Worm (Caenorhabditis elegans) whole organism, young adult: Measurements from ENCODE around the gene sec-15.

Experiments
- B0019.2 ChIP-seq: fragments of 200-800 bp; sonication (Bioruptor generic); conservative IDR thresholded peaks from 2 replicates; pipeline ENCODE4 v1.3.6; 2022; ENCODE audit warnings: missing genetic modification reagents, missing genetic modification characterization, missing compliant biosample characterization
- C17E4.6 ChIP-seq: fragments of 200-800 bp; sonication (Bioruptor generic); IDR thresholded peaks from 2 replicates; pipeline ENCODE4 v1.3.6; 2022; ENCODE audit warnings: missing genetic modification reagents, missing genetic modification characterization, missing compliant biosample characterization
- F22D6.2 ChIP-seq: sonication (generic microtip); optimal IDR thresholded peaks from 2 replicates; lab custom pipeline; 2016; ENCODE audit warnings: mild to moderate bottlenecking, missing genetic modification characterization, missing compliant biosample characterization
- F49E8.2 ChIP-seq: sonication (generic microtip); optimal IDR thresholded peaks from 3 replicates; lab custom pipeline; 2017; ENCODE audit warnings: missing genetic modification characterization, mild to moderate bottlenecking, missing compliant biosample characterization, antibody characterized with exemption, moderate library complexity; ENCODE audit not compliant: insufficient read depth
- Y56A3A.18 ChIP-seq: fragments of 200-800 bp; sonication (Bioruptor generic); IDR thresholded peaks from 2 replicates; pipeline ENCODE4 v1.3.6; 2022; ENCODE audit warnings: missing genetic modification reagents, missing genetic modification characterization, missing compliant biosample characterization
- ZK185.1 ChIP-seq: sonication (generic microtip); optimal IDR thresholded peaks from 2 replicates; lab custom pipeline; 2016; ENCODE audit warnings: mild to moderate bottlenecking, missing genetic modification characterization, missing compliant biosample characterization; ENCODE audit not compliant: poor library complexity, severe bottlenecking
- atf-7 ChIP-seq: sonication (generic microtip); optimal IDR thresholded peaks from 2 replicates; lab custom pipeline; 2017; ENCODE audit warnings: mild to moderate bottlenecking, missing genetic modification characterization, missing compliant biosample characterization
- athp-1 ChIP-seq: sonication (generic microtip); optimal IDR thresholded peaks from 2 replicates; lab custom pipeline; 2017; ENCODE audit warnings: mild to moderate bottlenecking, missing genetic modification characterization, missing compliant biosample characterization
- bed-1 ChIP-seq: fragments of 200-800 bp; sonication (Bioruptor generic); IDR thresholded peaks from 2 replicates; pipeline ENCODE4 v1.3.6; 2022; ENCODE audit warnings: missing genetic modification reagents, missing genetic modification characterization, missing compliant biosample characterization
- ceh-100 ChIP-seq: fragments of 200-800 bp; sonication (Bioruptor generic); IDR thresholded peaks from 2 replicates; pipeline ENCODE4 v1.3.6; 2022; ENCODE audit warnings: missing genetic modification reagents, missing genetic modification characterization, missing compliant biosample characterization
- ceh-27 ChIP-seq: fragments of 200-800 bp; sonication (Bioruptor generic); optimal IDR thresholded peaks from 2 replicates; lab custom pipeline; 2018; ENCODE audit warnings: mild to moderate bottlenecking, missing genetic modification characterization, moderate library complexity, missing compliant biosample characterization
- chd-7 ChIP-seq: sonication (generic microtip); optimal IDR thresholded peaks from 2 replicates; lab custom pipeline; 2016; ENCODE audit warnings: mild to moderate bottlenecking, missing genetic modification characterization, moderate library complexity, missing compliant biosample characterization
- dpl-1 ChIP-seq: fragments of 150-350 bp; optimal IDR thresholded peaks from 2 replicates; lab custom pipeline; 2014; ENCODE audit warnings: missing biosample characterization, missing genetic modification reagents, missing genetic modification characterization
- efl-1 ChIP-seq: fragments of 150-350 bp; optimal IDR thresholded peaks from 2 replicates; lab custom pipeline; 2014; ENCODE audit warnings: missing biosample characterization, missing genetic modification reagents, missing genetic modification characterization
- egl-44 ChIP-seq: fragments of 200-800 bp; sonication (Bioruptor generic); IDR thresholded peaks from 2 replicates; pipeline ENCODE4 v1.3.6; 2022; ENCODE audit warnings: missing genetic modification reagents, missing genetic modification characterization, missing compliant biosample characterization
- egrh-3 ChIP-seq: fragments of 200-800 bp; sonication (Bioruptor generic); IDR thresholded peaks from 2 replicates; pipeline ENCODE4 v1.3.6; 2022; ENCODE audit warnings: missing genetic modification reagents, missing genetic modification characterization, missing compliant biosample characterization
- him-1 ChIP-seq: sonication (generic microtip); optimal IDR thresholded peaks from 2 replicates; lab custom pipeline; 2016; ENCODE audit warnings: missing genotype, missing genetic modification reagents, missing genetic modification characterization, missing compliant biosample characterization
- hlh-26 ChIP-seq: fragments of 200-800 bp; sonication (Bioruptor generic); conservative IDR thresholded peaks from 2 replicates; pipeline ENCODE4 v1.3.6; 2022; ENCODE audit warnings: missing genetic modification reagents, missing genetic modification characterization, missing compliant biosample characterization
- hmg-1.2 ChIP-seq: fragments of 200-800 bp; sonication (Bioruptor generic); IDR thresholded peaks from 2 replicates; pipeline ENCODE4 v1.3.6; 2022; ENCODE audit warnings: missing genetic modification reagents, missing genetic modification characterization, missing compliant biosample characterization
- lin-54 ChIP-seq: fragments of 200-800 bp; sonication (Bioruptor generic); optimal IDR thresholded peaks from 2 replicates; lab custom pipeline; 2018; ENCODE audit warnings: mild to moderate bottlenecking, missing genetic modification characterization, missing compliant biosample characterization
- lir-1 ChIP-seq: fragments of 200-800 bp; sonication (Bioruptor generic); conservative IDR thresholded peaks from 2 replicates; pipeline ENCODE4 v1.3.6; 2022; ENCODE audit warnings: missing genetic modification reagents, missing genetic modification characterization, missing compliant biosample characterization
- madf-3 ChIP-seq: fragments of 200-800 bp; sonication (Bioruptor generic); IDR thresholded peaks from 2 replicates; pipeline ENCODE4 v1.3.6; 2022; ENCODE audit warnings: missing genetic modification reagents, missing genetic modification characterization, missing compliant biosample characterization
- madf-6 ChIP-seq: fragments of 200-800 bp; sonication (Bioruptor generic); IDR thresholded peaks from 2 replicates; pipeline ENCODE4 v1.3.6; 2022; ENCODE audit warnings: missing genetic modification reagents, missing genetic modification characterization, missing compliant biosample characterization
- mxl-1 ChIP-seq: sonication (generic microtip); optimal IDR thresholded peaks from 2 replicates; lab custom pipeline; 2016; ENCODE audit warnings: missing genetic modification characterization, missing compliant biosample characterization
- nfya-1 ChIP-seq: sonication (generic microtip); optimal IDR thresholded peaks from 2 replicates; lab custom pipeline; 2017; ENCODE audit warnings: antibody characterized with exemption, missing compliant biosample characterization, missing genetic modification characterization, borderline replicate concordance; ENCODE audit not compliant: insufficient read depth
- rcor-1 ChIP-seq: fragments of 200-800 bp; sonication (Bioruptor generic); IDR thresholded peaks from 2 replicates; pipeline ENCODE4 v1.3.6; 2022; ENCODE audit warnings: missing genetic modification reagents, missing genetic modification characterization, missing compliant biosample characterization
- rec-8 ChIP-seq, 2 experiments: sonication (generic microtip); optimal IDR thresholded peaks; 2 replicates each; lab custom pipeline; 2016; ENCODE audit warnings: mild to moderate bottlenecking in 2 of 2, missing genetic modification characterization in 2 of 2, missing genetic modification reagents in 2 of 2, missing genotype in 2 of 2, missing biosample characterization in 1 of 2, missing compliant biosample characterization in 1 of 2, moderate library complexity in 1 of 2
- rpc-1 ChIP-seq, 2 experiments: fragments of 150-350 bp in 1 of 2; sonication (generic microtip) in 1 of 2; optimal IDR thresholded peaks; 2 replicates each; lab custom pipeline; 2014 to 2018; ENCODE audit warnings: missing biosample characterization in 1 of 2, missing genetic modification characterization in 1 of 2, missing genetic modification reagents in 1 of 2, missing genotype in 1 of 2
- snpc-4 ChIP-seq, 5 experiments: fragments of 150-350 bp in 1 of 5; sonication (generic microtip) in 4 of 5; optimal IDR thresholded peaks; 2 replicates each; lab custom pipeline; 2014 to 2018; ENCODE audit warnings: missing genetic modification characterization in 5 of 5, missing biosample characterization in 3 of 5, antibody characterized with exemption in 2 of 5, mild to moderate bottlenecking in 2 of 5, missing compliant biosample characterization in 2 of 5, missing genotype in 2 of 5, moderate library complexity in 2 of 5, missing genetic modification reagents in 1 of 5
- unc-62 ChIP-seq: fragments of 150-350 bp; optimal IDR thresholded peaks from 2 replicates; lab custom pipeline; 2014; ENCODE audit warnings: missing biosample characterization, missing genetic modification reagents, missing genetic modification characterization
- ztf-22 ChIP-seq: fragments of 200-800 bp; sonication (Bioruptor generic); optimal IDR thresholded peaks from 2 replicates; lab custom pipeline; 2018; ENCODE audit warnings: mild to moderate bottlenecking, missing genetic modification characterization, moderate library complexity, missing compliant biosample characterization
- ztf-26 ChIP-seq: sonication (generic microtip); optimal IDR thresholded peaks from 2 replicates; lab custom pipeline; 2017; ENCODE audit warnings: missing genetic modification characterization, missing compliant biosample characterization

sec-15 gene

ce11 chrX:8877162-8877561 is 41.6 kb upstream of the sec-15 start (continued):
- TF ChIP-seq him-1 (tag; lab: Kevin White, UChicago) (peak; percentile 82), Y56A3A.18 (0 out of 2 replicates have a peak, but pooled peaks have one; percentile 25), madf-3 (GFP tag; lab: Robert Waterston, UW) (no peak), mxl-1 (tag; lab: Kevin White, UChicago) (no peak), rpc-1 (optimal IDR thresholded peaks at IDR 0.05; lab: Kevin White, UChicago) (peak; percentile 75), rpc-1 (tag; optimal IDR thresholded peaks at IDR 0.05; lab: Kevin White, UChicago) (peak; percentile 89), rcor-1 (GFP tag; lab: Robert Waterston, UW) (no peak)

ce11 chrX:8875867-8876266 is 40.4 kb upstream of the sec-15 start:
- TF ChIP-seq unc-62 (GFP tag; lab: Kevin White, UChicago), result no peak
- no peak for TF ChIP-seq lin-54 (GFP tag; lab: Kevin White, UChicago)
- no peak for TF ChIP-seq nfya-1 (tag; lab: Kevin White, UChicago)
- no peak for TF ChIP-seq C17E4.6
- TF ChIP-seq bed-1 (GFP tag; lab: Robert Waterston, UW), result no peak
- no peak for TF ChIP-seq hlh-26 (GFP tag; lab: Robert Waterston, UW)
- TF ChIP-seq F22D6.2 (tag; lab: Kevin White, UChicago), result no peak
- TF ChIP-seq snpc-4 (GFP tag; optimal IDR thresholded peaks at IDR 0.05; lab: Kevin White, UChicago), result no peak
- no peak for TF ChIP-seq snpc-4 (tag; optimal IDR thresholded peaks at IDR 0.05; lab: Kevin White, UChicago)
- TF ChIP-seq ceh-27 (GFP tag; lab: Kevin White, UChicago), result no peak
- TF ChIP-seq B0019.2, result no peak
- TF ChIP-seq atf-7 (tag; lab: Kevin White, UChicago), result no peak
- TF ChIP-seq egl-44, result no peak
- TF ChIP-seq Y56A3A.18, result no peak

ce11 chrX:8874748-8875147 is 39.2 kb upstream of the sec-15 start, which contains the start of gene C06E2.1:
C06E2.1 (minus strand) TSS chrX:8874848.
- TF ChIP-seq lir-1, result no peak
- no peak for TF ChIP-seq chd-7
- TF ChIP-seq ZK185.1 (tag; lab: Kevin White, UChicago), result no peak
- no peak for TF ChIP-seq F22D6.2 (tag; lab: Kevin White, UChicago)
- no peak for TF ChIP-seq Y56A3A.18
- TF ChIP-seq C17E4.6, result no peak
- TF ChIP-seq rec-8 (tag; optimal IDR thresholded peaks at IDR 0.05; lab: Kevin White, UChicago), result no peak
- no peak for TF ChIP-seq egrh-3 (GFP tag; lab: Robert Waterston, UW)
- TF ChIP-seq dpl-1 (GFP tag; lab: Kevin White, UChicago), result no peak
- no peak for TF ChIP-seq ceh-100 (GFP tag; lab: Robert Waterston, UW)
- no peak for TF ChIP-seq ztf-22 (GFP tag; lab: Kevin White, UChicago)
- no peak for TF ChIP-seq F49E8.2 (tag; lab: Kevin White, UChicago)
- TF ChIP-seq hlh-26 (GFP tag; lab: Robert Waterston, UW), result no peak
- TF ChIP-seq madf-6 (GFP tag; lab: Robert Waterston, UW), result no peak
- no peak for TF ChIP-seq egl-44
- no peak for TF ChIP-seq hmg-1.2 (GFP tag; lab: Robert Waterston, UW)
- TF ChIP-seq snpc-4 (GFP tag; optimal IDR thresholded peaks at IDR 0.05; lab: Kevin White, UChicago), result no peak
- no peak for TF ChIP-seq snpc-4 (tag; optimal IDR thresholded peaks at IDR 0.05; lab: Kevin White, UChicago)
- no peak for TF ChIP-seq ztf-26 (tag; lab: Kevin White, UChicago)
- no peak for TF ChIP-seq athp-1 (tag; lab: Kevin White, UChicago)
- no peak for TF ChIP-seq efl-1
